Worm (Caenorhabditis elegans): ENCODE measurements around the gene col-157.

- TF ChIP-seq ama-1 (optimal IDR thresholded peaks at IDR 0.05), result no peak
- no peak for TF ChIP-seq eyg-1 (tag; optimal IDR thresholded peaks at IDR 0.05)
- no peak for TF ChIP-seq fax-1 (tag; optimal IDR thresholded peaks at IDR 0.05)
- no peak for TF ChIP-seq sox-4 (tag; optimal IDR thresholded peaks at IDR 0.05)
- TF ChIP-seq nhr-11 (tag; optimal IDR thresholded peaks at IDR 0.05), result no peak
- TF ChIP-seq pha-4 (tag; optimal IDR thresholded peaks at IDR 0.05), result no peak
- TF ChIP-seq unc-86 (tag; optimal IDR thresholded peaks at IDR 0.05), result no peak
- no peak for TF ChIP-seq ceh-31 (tag; optimal IDR thresholded peaks at IDR 0.05)
- no peak for TF ChIP-seq hlh-30 (tag; optimal IDR thresholded peaks at IDR 0.05; ENCODE audit: insufficient read depth)
- no peak for TF ChIP-seq nfya-1 (tag; optimal IDR thresholded peaks at IDR 0.05)
- TF ChIP-seq fkh-6 (tag; optimal IDR thresholded peaks at IDR 0.05), result no peak
Observed at ce11 chrV:11515145-11515544, 31.3 kb downstream of the col-157 start.
